Worm (Caenorhabditis elegans) whole organism, early embryonic: ENCODE data around the gene dyf-2.

Source experiments
- B0310.2 ChIP-seq: sonication (generic microtip); optimal IDR thresholded peaks from 2 replicates; lab custom pipeline; 2016; ENCODE audit warnings: mild to moderate bottlenecking, missing genetic modification characterization, missing compliant biosample characterization
- aly-1 ChIP-seq: sonication (generic microtip); optimal IDR thresholded peaks from 2 replicates; lab custom pipeline; 2016; ENCODE audit warnings: missing genetic modification characterization, missing compliant biosample characterization
- ama-1 ChIP-seq: fragments of 150-350 bp; optimal IDR thresholded peaks from 2 replicates; lab custom pipeline; 2014
- flt-1 ChIP-seq: fragments of 200-800 bp; sonication (Bioruptor generic); IDR thresholded peaks from 2 replicates; pipeline ENCODE4 v1.3.6; 2022; ENCODE audit warnings: missing genetic modification characterization, missing compliant biosample characterization
- hnd-1 ChIP-seq: sonication (generic microtip); optimal IDR thresholded peaks from 2 replicates; lab custom pipeline; 2016; ENCODE audit warnings: missing genetic modification characterization, missing compliant biosample characterization
- scrt-1 ChIP-seq: fragments of 200-800 bp; sonication (Bioruptor generic); IDR thresholded peaks from 2 replicates; pipeline ENCODE4 v1.3.6; 2022; ENCODE audit warnings: missing genetic modification characterization, missing compliant biosample characterization

DNA sequence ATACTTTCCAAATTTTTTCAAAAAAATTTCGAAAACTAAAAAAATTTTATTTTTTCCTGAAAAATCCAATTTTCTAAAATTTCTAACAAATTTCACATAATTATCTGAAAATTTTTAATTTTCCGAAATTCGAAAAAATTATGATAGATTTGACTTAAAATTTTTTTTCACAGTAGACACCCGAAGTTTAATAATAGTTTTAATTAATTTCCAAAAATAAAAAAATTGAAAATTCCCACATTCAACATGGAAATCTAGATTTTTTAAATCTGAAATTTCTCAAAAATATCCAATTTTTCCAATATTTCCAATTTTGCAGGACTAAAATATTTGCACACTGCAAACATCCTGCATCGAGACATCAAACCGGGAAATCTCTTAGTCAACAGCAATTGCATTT, 35.7 kb upstream of the dyf-2 start:
- TF ChIP-seq ama-1 (lab: Kevin White, UChicago) (no peak), flt-1 (GFP tag; lab: Robert Waterston, UW) (no peak), aly-1 (tag; lab: Kevin White, UChicago) (no peak), B0310.2 (no peak), scrt-1 (GFP tag; lab: Robert Waterston, UW) (no peak), hnd-1 (no peak)
